Fruit fly (Drosophila melanogaster) whole organism, embryonic: ENCODE results near the gene fmt.

Source experiments
- Asciz ChIP-seq: fragments of 200-800 bp; sonication (Bioruptor generic); optimal IDR thresholded peaks from 2 replicates; lab custom pipeline; 2017; ENCODE audit warnings: missing biosample characterization, mild to moderate bottlenecking, missing genetic modification characterization, missing genetic modification reagents
- Awh ChIP-seq: fragments of 200-800 bp; sonication (Bioruptor generic); IDR thresholded peaks from 2 replicates; pipeline ENCODE4, ENCODE4 v1.3.6; 2022; ENCODE audit warnings: missing biosample characterization, missing genetic modification characterization
- CG10462 ChIP-seq: fragments of 200-800 bp; sonication (Bioruptor generic); optimal IDR thresholded peaks from 2 replicates; lab custom pipeline; 2016; ENCODE audit warnings: missing biosample characterization, missing genetic modification characterization
- CG13123 ChIP-seq: fragments of 200-800 bp; sonication (Bioruptor generic); optimal IDR thresholded peaks from 2 replicates; lab custom pipeline; 2016; ENCODE audit warnings: missing biosample characterization, missing genetic modification characterization
- CG13296 ChIP-seq: fragments of 200-800 bp; sonication (Bioruptor generic); optimal IDR thresholded peaks from 3 replicates; lab custom pipeline; 2018; ENCODE audit warnings: missing biosample characterization, mild to moderate bottlenecking, missing genetic modification characterization
- CG14860 ChIP-seq: fragments of 200-800 bp; sonication (Bioruptor generic); IDR thresholded peaks from 3 replicates; pipeline ENCODE4 v1.3.6; 2022; ENCODE audit warnings: missing biosample characterization, missing genetic modification characterization; ENCODE audit not compliant: partially characterized antibody
- CG14965 ChIP-seq: fragments of 200-800 bp; sonication (Bioruptor generic); optimal IDR thresholded peaks from 2 replicates; lab custom pipeline; 2016; ENCODE audit warnings: missing biosample characterization, missing genetic modification characterization, borderline replicate concordance
- CG1647 ChIP-seq: fragments of 200-800 bp; sonication (Bioruptor generic); optimal IDR thresholded peaks from 3 replicates; lab custom pipeline; 2016; ENCODE audit warnings: missing biosample characterization, missing genetic modification characterization
- CG16779 ChIP-seq: fragments of 200-800 bp; sonication (Bioruptor generic); IDR thresholded peaks from 2 replicates; pipeline ENCODE4 v1.3.6; 2022; ENCODE audit warnings: missing biosample characterization, missing genetic modification characterization
- CG17802 ChIP-seq: fragments of 200-800 bp; sonication (Bioruptor generic); optimal IDR thresholded peaks from 2 replicates; lab custom pipeline; 2018; ENCODE audit warnings: missing biosample characterization, mild to moderate bottlenecking, missing genetic modification characterization, moderate library complexity
- CG1832 ChIP-seq: fragments of 200-800 bp; sonication (Bioruptor generic); optimal IDR thresholded peaks from 2 replicates; lab custom pipeline; 2017; ENCODE audit warnings: missing biosample characterization, mild to moderate bottlenecking, missing genetic modification characterization, inconsistent platforms
- CG31441 ChIP-seq: fragments of 200-800 bp; sonication (Bioruptor generic); IDR thresholded peaks from 2 replicates; pipeline ENCODE4 v1.3.6; 2022; ENCODE audit warnings: missing biosample characterization, missing genetic modification characterization
- CG3407 ChIP-seq: fragments of 200-800 bp; sonication (Bioruptor generic); optimal IDR thresholded peaks from 2 replicates; lab custom pipeline; 2018; ENCODE audit warnings: missing biosample characterization, mild to moderate bottlenecking, missing genetic modification characterization
- CG3726 ChIP-seq: fragments of 200-800 bp; sonication (Bioruptor generic); IDR thresholded peaks from 3 replicates; pipeline ENCODE4, ENCODE4 v1.3.6; 2022; ENCODE audit warnings: missing biosample characterization, missing genetic modification characterization
- CG43689 ChIP-seq: fragments of 200-800 bp; sonication (Bioruptor generic); IDR thresholded peaks from 2 replicates; pipeline ENCODE4 v1.3.6; 2022; ENCODE audit warnings: missing biosample characterization, missing genetic modification characterization
- CG4730 ChIP-seq: fragments of 200-800 bp; sonication (Bioruptor generic); IDR thresholded peaks from 2 replicates; pipeline ENCODE4 v1.3.6; 2022; ENCODE audit warnings: missing biosample characterization, missing genetic modification characterization
- CG6254 ChIP-seq: fragments of 200-800 bp; sonication (Bioruptor generic); optimal IDR thresholded peaks from 3 replicates; lab custom pipeline; 2017; ENCODE audit warnings: mild to moderate bottlenecking, missing biosample characterization, missing genetic modification reagents, missing genetic modification characterization
- CG7987 ChIP-seq: fragments of 200-800 bp; sonication (Bioruptor generic); optimal IDR thresholded peaks from 2 replicates; lab custom pipeline; 2018; ENCODE audit warnings: missing biosample characterization, mild to moderate bottlenecking, missing genetic modification characterization, moderate library complexity
- CG9609 ChIP-seq: fragments of 200-800 bp; sonication (Bioruptor generic); optimal IDR thresholded peaks from 3 replicates; lab custom pipeline; 2016; ENCODE audit warnings: missing biosample characterization, missing genetic modification characterization
- CG9727 ChIP-seq: fragments of 200-800 bp; sonication (Bioruptor generic); optimal IDR thresholded peaks from 3 replicates; lab custom pipeline; 2017; ENCODE audit warnings: missing biosample characterization, mild to moderate bottlenecking, missing genetic modification characterization
- CG9797 ChIP-seq: fragments of 200-800 bp; sonication (Bioruptor generic); optimal IDR thresholded peaks from 3 replicates; lab custom pipeline; 2018; ENCODE audit warnings: missing biosample characterization, mild to moderate bottlenecking, missing genetic modification characterization
- CkIIα-i1 ChIP-seq: fragments of 200-800 bp; sonication (Bioruptor generic); IDR thresholded peaks from 2 replicates; pipeline ENCODE4 v1.3.6; 2022; ENCODE audit warnings: missing biosample characterization, missing genetic modification characterization
- D19B ChIP-seq: fragments of 200-800 bp; sonication (Bioruptor generic); optimal IDR thresholded peaks from 2 replicates; lab custom pipeline; 2017; ENCODE audit warnings: missing biosample characterization, mild to moderate bottlenecking, missing genetic modification characterization
- Dad ChIP-seq: fragments of 200-800 bp; sonication (Bioruptor generic); optimal IDR thresholded peaks from 3 replicates; lab custom pipeline; 2016; ENCODE audit warnings: missing biosample characterization, missing genetic modification characterization
- Elba2 ChIP-seq: fragments of 200-800 bp; sonication (Bioruptor generic); optimal IDR thresholded peaks from 3 replicates; lab custom pipeline; 2016; ENCODE audit warnings: missing biosample characterization, missing genetic modification characterization
- HLH54F ChIP-seq: fragments of 200-800 bp; sonication (Bioruptor generic); optimal IDR thresholded peaks from 3 replicates; lab custom pipeline; 2016; ENCODE audit warnings: missing biosample characterization, missing genetic modification characterization
- Hr3 ChIP-seq: fragments of 200-800 bp; sonication (Bioruptor generic); optimal IDR thresholded peaks from 3 replicates; lab custom pipeline; 2016; ENCODE audit warnings: missing biosample characterization, missing genetic modification characterization
- Jarid2 ChIP-seq: fragments of 200-800 bp; sonication (Bioruptor generic); optimal IDR thresholded peaks from 3 replicates; lab custom pipeline; 2017; ENCODE audit warnings: mild to moderate bottlenecking, missing biosample characterization, missing genetic modification reagents, missing genetic modification characterization
- MBD-R2 ChIP-seq: fragments of 200-800 bp; sonication (Bioruptor generic); IDR thresholded peaks from 2 replicates; pipeline ENCODE4 v1.3.6; 2022; ENCODE audit warnings: missing biosample characterization, missing genetic modification characterization
- Optix ChIP-seq: fragments of 200-800 bp; sonication (Bioruptor generic); IDR thresholded peaks from 3 replicates; pipeline ENCODE4 v1.3.6; 2022; ENCODE audit warnings: missing biosample characterization, missing genetic modification characterization
- Six4 ChIP-seq: fragments of 200-800 bp; sonication (Bioruptor generic); optimal IDR thresholded peaks from 2 replicates; lab custom pipeline; 2016; ENCODE audit warnings: missing biosample characterization, missing genetic modification characterization
- Xrp1 ChIP-seq: fragments of 200-800 bp; sonication (Bioruptor generic); IDR thresholded peaks from 2 replicates; pipeline ENCODE4 v1.3.6; 2022; ENCODE audit warnings: missing biosample characterization, missing genetic modification characterization
- bab2 ChIP-seq: fragments of 200-800 bp; sonication (Bioruptor generic); optimal IDR thresholded peaks from 2 replicates; lab custom pipeline; 2016; ENCODE audit warnings: missing biosample characterization, missing genetic modification characterization
- corto ChIP-seq: fragments of 200-800 bp; sonication (Bioruptor generic); optimal IDR thresholded peaks from 2 replicates; lab custom pipeline; 2016; ENCODE audit warnings: missing biosample characterization, mild to moderate bottlenecking, missing genetic modification characterization, moderate library complexity
- gfzf ChIP-seq: fragments of 200-800 bp; sonication (Bioruptor generic); optimal IDR thresholded peaks from 2 replicates; lab custom pipeline; 2016; ENCODE audit warnings: missing biosample characterization, mild to moderate bottlenecking, missing genetic modification characterization, moderate library complexity
- grau ChIP-seq: fragments of 200-800 bp; optimal IDR thresholded peaks from 3 replicates; lab custom pipeline; 2019; ENCODE audit warnings: missing biosample characterization, mild to moderate bottlenecking, missing genetic modification characterization, moderate library complexity
- gsb ChIP-seq: fragments of 200-800 bp; sonication (Bioruptor generic); IDR thresholded peaks from 2 replicates; pipeline ENCODE4 v1.3.6; 2022; ENCODE audit warnings: missing biosample characterization, missing genetic modification characterization
- hb ChIP-seq: fragments of 200-800 bp; sonication (Bioruptor generic); IDR thresholded peaks from 3 replicates; pipeline ENCODE4 v1.3.6; 2022; ENCODE audit warnings: missing biosample characterization, missing genetic modification characterization; ENCODE audit not compliant: partially characterized antibody
- jing ChIP-seq: fragments of 200-800 bp; sonication (Bioruptor generic); optimal IDR thresholded peaks from 2 replicates; lab custom pipeline; 2018; ENCODE audit warnings: missing biosample characterization, mild to moderate bottlenecking, missing genetic modification characterization
- kay ChIP-seq: fragments of 200-800 bp; sonication (Bioruptor generic); optimal IDR thresholded peaks from 2 replicates; lab custom pipeline; 2016; ENCODE audit warnings: missing biosample characterization, missing genetic modification characterization
- onecut ChIP-seq: fragments of 200-800 bp; sonication (Bioruptor generic); IDR thresholded peaks from 2 replicates; pipeline ENCODE4 v1.3.6; 2022; ENCODE audit warnings: missing biosample characterization, missing genetic modification characterization
- phol ChIP-seq: fragments of 200-800 bp; sonication (Bioruptor generic); optimal IDR thresholded peaks from 3 replicates; lab custom pipeline; 2018; ENCODE audit warnings: missing biosample characterization, mild to moderate bottlenecking, missing genetic modification characterization, moderate library complexity
- pros ChIP-seq: fragments of 200-800 bp; sonication (Bioruptor generic); optimal IDR thresholded peaks from 3 replicates; lab custom pipeline; 2019; ENCODE audit warnings: missing biosample characterization, mild to moderate bottlenecking, missing genetic modification characterization, moderate library complexity
- pum ChIP-seq: fragments of 200-800 bp; sonication (Bioruptor generic); optimal IDR thresholded peaks from 2 replicates; lab custom pipeline; 2016; ENCODE audit warnings: missing biosample characterization, missing genetic modification characterization
- sim ChIP-seq: fragments of 200-800 bp; sonication (Bioruptor generic); IDR thresholded peaks from 2 replicates; pipeline ENCODE4 v1.3.6; 2022; ENCODE audit warnings: missing biosample characterization, missing genetic modification characterization
- tna ChIP-seq: fragments of 200-800 bp; sonication (Bioruptor generic); IDR thresholded peaks from 2 replicates; pipeline ENCODE4 v1.3.6; 2022; ENCODE audit warnings: missing biosample characterization, missing genetic modification characterization; ENCODE audit not compliant: partially characterized antibody
- trh ChIP-seq: fragments of 200-800 bp; sonication (Bioruptor generic); optimal IDR thresholded peaks from 2 replicates; lab custom pipeline; 2016; ENCODE audit warnings: missing biosample characterization, missing genetic modification characterization
- ttk ChIP-seq: fragments of 200-800 bp; sonication (Bioruptor generic); IDR thresholded peaks from 2 replicates; pipeline ENCODE4 v2.1.2; 2022; ENCODE audit warnings: missing biosample characterization, missing genetic modification characterization
- tup ChIP-seq: fragments of 200-800 bp; sonication (Bioruptor generic); optimal IDR thresholded peaks from 2 replicates; lab custom pipeline; 2016; ENCODE audit warnings: missing biosample characterization, mild to moderate bottlenecking, missing genetic modification characterization, moderate library complexity
- wor ChIP-seq: fragments of 200-800 bp; sonication (Bioruptor generic); IDR thresholded peaks from 2 replicates; pipeline ENCODE4 v1.3.6; 2022; ENCODE audit warnings: missing biosample characterization, missing genetic modification characterization

Gene fmt

DNA sequence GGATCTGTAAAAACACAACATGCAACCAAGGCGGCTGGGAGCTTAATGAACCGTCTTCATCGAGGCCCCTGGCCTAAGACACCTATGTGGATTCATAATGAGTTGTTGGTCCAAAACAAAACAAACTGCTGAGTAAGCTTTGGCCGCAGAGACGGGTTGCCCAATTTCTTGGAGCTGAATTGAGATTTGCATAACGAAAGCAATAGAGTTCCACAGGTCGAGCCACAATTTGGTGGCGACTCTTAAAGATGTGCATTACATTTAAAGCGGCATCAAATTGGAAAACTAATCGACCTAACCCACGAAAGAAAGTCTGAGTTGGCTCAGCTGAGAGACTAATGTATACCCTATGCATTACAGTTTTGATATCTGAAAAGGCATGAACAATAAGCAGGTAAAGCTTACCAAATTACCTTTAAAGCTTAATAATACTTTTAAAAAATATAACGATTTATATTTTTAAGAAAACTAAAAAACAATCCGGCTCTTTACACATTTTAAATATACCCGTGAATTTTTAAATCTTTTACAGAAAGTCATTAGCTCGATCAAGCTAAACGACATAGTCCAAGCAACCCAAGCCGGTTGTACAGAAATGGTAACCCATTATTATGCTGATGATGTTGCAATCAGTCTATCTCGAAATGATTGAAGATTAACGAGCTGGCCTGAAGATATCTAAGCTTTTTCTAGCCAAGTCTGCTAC is 16.2 kb downstream of the fmt start, which contains the start of gene CG13297 (continued):
- TF ChIP-seq phol (tag; lab: Kevin White, UChicago) (peak; percentile 75), jing (GFP tag; lab: Kevin White, UChicago) (peak; percentile 38), tna (GFP tag; lab: Robert Waterston, UW) (no peak), pum (GFP tag; lab: Kevin White, UChicago) (no peak), CG1647 (no peak), Hr3 (GFP tag; lab: Kevin White, UChicago) (peak; percentile 10), onecut (no peak), Dad (GFP tag; lab: Kevin White, UChicago) (no peak), trh (GFP tag; lab: Kevin White, UChicago) (no peak), CG9727 (GFP tag; lab: Kevin White, UChicago) (no peak), CG16779 (GFP tag; lab: Robert Waterston, UW) (no peak), kay (no peak), CG4730 (GFP tag; lab: Robert Waterston, UW) (peak; percentile 40; the same call in 1 of the 2 replicates), wor (GFP tag; lab: Robert Waterston, UW) (peak; percentile 58; the same call in 1 of the 2 replicates), CG31441 (peak; percentile 84), gsb (GFP tag; lab: Robert Waterston, UW) (no peak), CG6254 (GFP tag; lab: Kevin White, UChicago) (peak; percentile 12), Jarid2 (GFP tag; lab: Kevin White, UChicago) (no peak), CG13296 (GFP tag; lab: Kevin White, UChicago) (peak; percentile 85), pros (GFP tag; lab: Kevin White, UChicago) (peak; percentile 86), gfzf (no peak), CG7987 (GFP tag; lab: Kevin White, UChicago) (no peak), CG17802 (tag; lab: Kevin White, UChicago) (no peak), CG10462 (GFP tag; lab: Kevin White, UChicago) (no peak), CG9609 (GFP tag; lab: Kevin White, UChicago) (no peak), ttk (GFP tag; lab: Robert Waterston, UW) (peak; percentile 39; the same call in 1 of the 2 replicates), CG43689 (GFP tag; lab: Robert Waterston, UW) (no peak), corto (no peak), bab2 (GFP tag; lab: Kevin White, UChicago) (no peak), Six4 (GFP tag; lab: Kevin White, UChicago) (no peak), CG14965 (GFP tag; lab: Kevin White, UChicago) (no peak), Awh (0 out of 2 replicates have a peak, but pooled peaks have one; percentile 40), sim (GFP tag; lab: Robert Waterston, UW) (no peak), CG9797 (no peak), CG13123 (GFP tag; lab: Kevin White, UChicago) (no peak), D19B (GFP tag; lab: Kevin White, UChicago) (peak; percentile 30), hb (GFP tag; lab: Robert Waterston, UW) (no peak), CG3726 (no peak), CkIIα-i1 (no peak), grau (tag; lab: Kevin White, UChicago) (peak; percentile 57), CG1832 (GFP tag; lab: Kevin White, UChicago) (no peak), Xrp1 (GFP tag; lab: Robert Waterston, UW) (peak; percentile 33; the same call in 1 of the 2 replicates), Asciz (GFP tag; lab: Kevin White, UChicago) (peak; percentile 64), CG3407 (GFP tag; lab: Kevin White, UChicago) (no peak), Optix (GFP tag; lab: Robert Waterston, UW) (no peak), tup (no peak), CG14860 (GFP tag; lab: Robert Waterston, UW) (no peak), MBD-R2 (GFP tag; lab: Robert Waterston, UW) (no peak), HLH54F (GFP tag; lab: Kevin White, UChicago) (no peak), Elba2 (GFP tag; lab: Kevin White, UChicago) (no peak)
